Fruit fly (Drosophila melanogaster): Measurements from ENCODE around the gene CG33985.

DNA sequence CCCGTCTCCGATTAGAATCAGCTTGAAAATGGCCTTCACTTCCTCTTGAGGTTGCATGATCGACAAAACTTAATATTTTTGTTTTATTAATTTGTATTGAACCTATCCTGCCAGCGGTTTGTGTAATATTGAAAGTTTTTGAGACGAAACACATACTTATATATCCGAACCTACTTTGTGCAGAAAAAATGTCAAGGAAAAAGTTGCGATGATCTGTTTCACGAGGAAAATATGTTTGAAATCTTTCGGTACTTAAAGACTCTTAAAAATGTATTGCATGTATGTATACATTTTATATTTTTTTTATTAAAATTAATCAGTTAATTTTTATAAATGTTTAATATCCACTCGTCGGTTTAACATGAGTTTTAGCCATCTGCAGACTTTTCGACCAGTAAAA, 41.3 kb downstream of the CG33985 start, which contains the start of gene Ran-like:
- TF ChIP-seq CG12768 (GFP tag; optimal IDR thresholded peaks at IDR 0.05), result no peak
- no peak for TF ChIP-seq tj (GFP tag; optimal IDR thresholded peaks at IDR 0.05)

All from whole organism, adult.